Fruit fly (Drosophila melanogaster) whole organism, adult: ENCODE measurements around the gene CG9760.

Experiments
- CG14711 ChIP-seq: fragments of 200-800 bp; sonication (Bioruptor generic); optimal IDR thresholded peaks from 2 replicates; lab custom pipeline; 2018; ENCODE audit warnings: missing biosample characterization, mild to moderate bottlenecking, missing genetic modification characterization, moderate library complexity
- Clk ChIP-seq: fragments of 200-800 bp; sonication (Bioruptor generic); optimal IDR thresholded peaks from 2 replicates; lab custom pipeline; 2017; ENCODE audit warnings: missing biosample characterization, missing genetic modification characterization
- cic ChIP-seq: fragments of 200-800 bp; sonication (Bioruptor generic); optimal IDR thresholded peaks from 2 replicates; lab custom pipeline; 2017; ENCODE audit warnings: missing biosample characterization, mild to moderate bottlenecking, missing genetic modification characterization, moderate library complexity
- pad ChIP-seq: fragments of 200-800 bp; sonication (Bioruptor generic); optimal IDR thresholded peaks from 3 replicates; lab custom pipeline; 2017; ENCODE audit warnings: missing biosample characterization, missing genetic modification characterization, mild to moderate bottlenecking, moderate library complexity, missing genetic modification reagents

DNA sequence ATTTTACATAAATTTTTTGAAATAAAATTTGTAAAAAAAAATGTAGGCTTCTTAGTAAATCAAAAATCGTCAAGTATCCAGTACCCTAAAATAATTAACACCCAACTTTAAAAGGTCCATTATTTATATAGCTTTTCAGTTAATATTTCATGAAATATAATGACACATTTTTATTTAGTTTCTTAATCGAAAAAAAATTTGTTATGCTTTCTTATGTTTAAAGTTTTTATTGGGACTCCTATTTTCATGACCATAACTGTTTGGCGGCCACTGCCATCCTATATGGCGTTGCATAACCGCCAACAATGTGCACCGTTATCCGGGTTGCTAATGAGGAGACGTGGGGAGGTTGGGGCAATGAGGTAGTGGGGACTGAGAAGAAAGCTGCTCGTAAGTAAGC lies 55.0 kb downstream of the CG9760 start:
- TF ChIP-seq pad = no peak
- no peak for TF ChIP-seq cic (GFP tag; lab: Kevin White, UChicago)
- no peak for TF ChIP-seq CG14711
- TF ChIP-seq Clk (GFP tag; lab: Kevin White, UChicago) = no peak
